Worm (Caenorhabditis elegans) whole organism, L4 larva: Measurements from ENCODE around the gene F38E9.4.

ENCODE experiments used
- R02D3.7 ChIP-seq: fragments of 150-350 bp; sonication (generic microtip); optimal IDR thresholded peaks from 3 replicates; lab custom pipeline; 2014; ENCODE audit warnings: missing biosample characterization, missing genetic modification characterization
- T20F7.1 ChIP-seq: fragments of 200-800 bp; sonication (Bioruptor generic); optimal IDR thresholded peaks from 2 replicates; lab custom pipeline; 2018; ENCODE audit warnings: mild to moderate bottlenecking, missing genetic modification characterization, missing compliant biosample characterization
- ces-1 ChIP-seq: fragments of 150-350 bp; sonication (generic microtip); optimal IDR thresholded peaks from 4 replicates; lab custom pipeline; 2014; ENCODE audit warnings: missing biosample characterization, missing genetic modification reagents, missing genetic modification characterization
- fkh-10 ChIP-seq: fragments of 150-350 bp; optimal IDR thresholded peaks from 2 replicates; lab custom pipeline; 2014; ENCODE audit warnings: missing biosample characterization, missing genetic modification reagents, missing genetic modification characterization
- fos-1 ChIP-seq: fragments of 150-350 bp; optimal IDR thresholded peaks from 2 replicates; lab custom pipeline; 2014; ENCODE audit warnings: missing biosample characterization, missing genetic modification characterization
- lim-7 ChIP-seq: fragments of 200-800 bp; sonication (Bioruptor generic); IDR thresholded peaks from 2 replicates; pipeline ENCODE4 v1.3.6; 2022; ENCODE audit warnings: missing genetic modification characterization, missing compliant biosample characterization
- lin-29 ChIP-seq: fragments of 200-800 bp; sonication (Bioruptor generic); IDR thresholded peaks from 2 replicates; pipeline ENCODE4 v1.3.6; 2022; ENCODE audit warnings: missing genetic modification reagents, missing genetic modification characterization, missing compliant biosample characterization
- mdt-29 ChIP-seq: fragments of 200-800 bp; sonication (Bioruptor generic); IDR thresholded peaks from 2 replicates; pipeline ENCODE4 v1.3.6; 2022; ENCODE audit warnings: missing genetic modification reagents, missing genetic modification characterization, missing compliant biosample characterization
- nhr-11 ChIP-seq: fragments of 150-350 bp; optimal IDR thresholded peaks from 2 replicates; lab custom pipeline; 2014; ENCODE audit warnings: missing biosample characterization, missing genetic modification characterization
- nhr-25 ChIP-seq: sonication (generic microtip); optimal IDR thresholded peaks from 2 replicates; lab custom pipeline; 2017; ENCODE audit warnings: missing genetic modification characterization, mild to moderate bottlenecking, missing compliant biosample characterization, antibody characterized with exemption, moderate library complexity, borderline replicate concordance; ENCODE audit not compliant: insufficient read depth
- snpc-4 ChIP-seq: fragments of 150-350 bp; optimal IDR thresholded peaks from 2 replicates; lab custom pipeline; 2014; ENCODE audit warnings: missing biosample characterization, missing genetic modification characterization
- unc-39 ChIP-seq: sonication (generic microtip); optimal IDR thresholded peaks from 2 replicates; lab custom pipeline; 2017; ENCODE audit warnings: missing biosample characterization, missing genetic modification characterization
- zag-1 ChIP-seq: fragments of 150-350 bp; optimal IDR thresholded peaks from 2 replicates; lab custom pipeline; 2014; ENCODE audit warnings: missing biosample characterization, missing genetic modification characterization
- ztf-11 ChIP-seq: fragments of 150-350 bp; optimal IDR thresholded peaks from 2 replicates; lab custom pipeline; 2014; ENCODE audit warnings: missing biosample characterization, missing genetic modification characterization

DNA sequence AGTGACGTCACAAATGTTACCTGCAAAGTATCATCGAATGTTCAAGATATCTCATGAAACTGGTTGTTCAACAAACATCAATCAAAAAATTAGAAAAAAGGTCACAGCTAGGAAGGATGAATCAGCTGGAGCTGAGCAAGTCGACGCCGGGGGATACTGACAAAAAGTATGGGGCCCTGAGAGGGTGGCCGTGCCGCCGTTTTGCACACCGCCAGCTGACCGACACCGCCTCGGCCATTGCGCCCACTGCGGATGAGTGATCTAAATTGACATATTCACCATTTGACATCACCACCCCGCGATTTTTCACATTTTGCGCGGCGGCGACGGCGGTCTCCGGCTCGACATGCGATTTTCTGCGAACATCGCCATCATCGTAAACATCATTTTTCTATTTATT lies 5.4 kb downstream of the F38E9.4 start:
- TF ChIP-seq zag-1 (tag; lab: Kevin White, UChicago) (no peak), fos-1 (no peak), fkh-10 (GFP tag; lab: Kevin White, UChicago) (no peak), R02D3.7 (tag; lab: Kevin White, UChicago) (no peak), ztf-11 (tag; lab: Kevin White, UChicago) (no peak), T20F7.1 (GFP tag; lab: Kevin White, UChicago) (no peak), unc-39 (no peak), lim-7 (GFP tag; lab: Robert Waterston, UW) (no peak), snpc-4 (no peak), nhr-25 (no peak), lin-29 (GFP tag; lab: Robert Waterston, UW) (no peak), nhr-11 (tag; lab: Kevin White, UChicago) (no peak), ces-1 (GFP tag; lab: Kevin White, UChicago) (no peak), mdt-29 (GFP tag; lab: Robert Waterston, UW) (no peak)
